Worm (Caenorhabditis elegans): ENCODE measurements around the gene R05G6.3.
"Not testable (repeated sequence)": the region's sequence is repeated elsewhere in the genome, so short reads cannot be mapped to it uniquely, and the experiment has no call there.

R05G6.3 gene

ce11 chrIV:7563850-7564249 is 47.5 kb downstream of the R05G6.3 start, which contains the start of gene F32E10.9:
F32E10.9 (minus strand) TSS chrIV:7563950.
- TF ChIP-seq mls-2 (tag; optimal IDR thresholded peaks at IDR 0.05); drap-1 (GFP tag; optimal IDR thresholded peaks at IDR 0.05); bed-3 (GFP tag; optimal IDR thresholded peaks at IDR 0.05): not testable (repeated sequence)
